Fruit fly (Drosophila melanogaster): ENCODE results near the gene Boh2.

The Boh2 gene

DNA sequence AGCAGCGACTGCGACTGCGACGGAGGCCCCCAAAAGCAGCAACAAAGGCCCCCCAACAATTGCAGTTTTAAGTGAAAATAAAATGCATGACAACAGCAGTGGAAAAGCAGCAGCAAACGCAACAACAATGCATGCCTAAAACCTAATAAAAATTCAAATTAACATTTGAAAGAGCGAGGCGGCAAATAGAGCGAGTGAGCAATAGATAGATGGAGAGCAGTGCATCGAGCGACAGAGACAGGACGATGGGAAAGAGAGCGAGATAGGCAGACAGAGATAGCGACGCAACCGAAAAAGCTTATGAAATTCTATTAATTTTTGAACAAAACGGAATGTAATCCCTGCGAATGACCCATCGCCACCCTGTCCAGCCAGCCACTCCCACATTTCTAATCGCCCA is 40.1 kb downstream of the Boh2 start (continued):
- TF ChIP-seq CG12744 (GFP tag; optimal IDR thresholded peaks at IDR 0.05) (no peak), vvl (GFP tag; IDR thresholded peaks at IDR 0.05) (peak; percentile 50), MBD-R2 (GFP tag; IDR thresholded peaks at IDR 0.05) (no peak), BtbVII (GFP tag; optimal IDR thresholded peaks at IDR 0.05) (no peak), lov (optimal IDR thresholded peaks at IDR 0.05) (no peak), lov (GFP tag; IDR thresholded peaks at IDR 0.05) (no peak), zen (tag; optimal IDR thresholded peaks at IDR 0.05) (no peak), Scr (GFP tag; IDR thresholded peaks at IDR 0.05; ENCODE audit: partially characterized antibody) (no peak), CG13775 (GFP tag; optimal IDR thresholded peaks at IDR 0.05) (no peak), prd (optimal IDR thresholded peaks at IDR 0.05) (no peak), prd (GFP tag; IDR thresholded peaks at IDR 0.05) (no peak), Sry-β (GFP tag; optimal IDR thresholded peaks at IDR 0.05) (no peak), CG8478 (optimal IDR thresholded peaks at IDR 0.05) (peak; percentile 0), CG11398 (GFP tag; optimal IDR thresholded peaks at IDR 0.05) (no peak), corto (GFP tag; optimal IDR thresholded peaks at IDR 0.05) (no peak), wek (GFP tag; optimal IDR thresholded peaks at IDR 0.05) (no peak), slou (GFP tag; optimal IDR thresholded peaks at IDR 0.05) (no peak), CG8944 (GFP tag; optimal IDR thresholded peaks at IDR 0.05) (no peak), CG10959 (GFP tag; IDR thresholded peaks at IDR 0.05) (no peak), tx (GFP tag; optimal IDR thresholded peaks at IDR 0.05) (no peak), CG13424 (tag; optimal IDR thresholded peaks at IDR 0.05) (no peak), CG2712 (tag; optimal IDR thresholded peaks at IDR 0.05) (no peak), CG15514 (GFP tag; optimal IDR thresholded peaks at IDR 0.05) (no peak), Trl (optimal IDR thresholded peaks at IDR 0.05) (peak in 1 of 2 experiments; percentile 21), Trl (GFP tag; optimal IDR thresholded peaks at IDR 0.05) (no peak), Neu2 (GFP tag; optimal IDR thresholded peaks at IDR 0.05; ENCODE audit: borderline replicate concordance) (no peak), ci (GFP tag; IDR thresholded peaks at IDR 0.05) (no peak), CG4360 (GFP tag; IDR thresholded peaks at IDR 0.05) (peak; percentile 19; the same call in 1 of the 2 replicates), CG4404 (GFP tag; IDR thresholded peaks at IDR 0.05) (no peak), Lim3 (GFP tag; IDR thresholded peaks at IDR 0.05) (no peak), tin (GFP tag; optimal IDR thresholded peaks at IDR 0.05) (no peak), CG5180 (GFP tag; optimal IDR thresholded peaks at IDR 0.05) (peak; percentile 71), vfl (GFP tag; optimal IDR thresholded peaks at IDR 0.05) (no peak), Usf (GFP tag; optimal IDR thresholded peaks at IDR 0.05) (no peak), peb (GFP tag; IDR thresholded peaks at IDR 0.05) (no peak)

DNA sequence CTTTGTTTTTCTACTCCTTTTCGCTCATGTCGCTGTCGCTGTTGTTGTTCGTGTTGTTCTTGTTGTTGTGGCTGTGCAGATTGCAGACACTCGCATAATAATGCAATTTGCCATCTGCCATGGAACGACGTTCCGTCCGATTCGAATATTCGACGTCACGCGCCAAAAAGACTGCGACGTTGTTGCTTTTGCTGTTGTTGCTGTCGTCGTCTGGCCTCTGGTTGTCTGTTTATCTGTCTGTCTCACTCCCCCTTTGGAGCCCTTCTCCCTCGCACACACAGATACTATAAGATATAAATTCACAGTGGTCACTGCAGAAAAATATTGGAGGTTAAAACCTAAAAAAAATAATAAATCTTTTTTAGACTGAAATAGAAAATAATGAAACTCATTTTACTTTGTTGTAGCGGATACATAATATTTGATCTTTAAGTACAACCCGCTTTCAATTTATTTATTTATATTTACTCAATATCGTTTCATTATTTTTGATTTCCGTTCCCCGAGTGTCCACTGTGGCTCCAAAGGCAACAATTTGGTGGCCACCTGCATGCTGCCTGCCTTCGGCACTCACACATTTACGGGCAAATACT is 40.7 kb downstream of the Boh2 start:
- TF ChIP-seq CG16813 (GFP tag; IDR thresholded peaks at IDR 0.05; ENCODE audit: partially characterized antibody): no peak
- 0 out of 2 replicates have a peak, but pooled peaks have one; percentile 29 for TF ChIP-seq ssp (GFP tag; IDR thresholded peaks at IDR 0.05)
- peak; percentile 28 for TF ChIP-seq CG1233 (GFP tag; optimal IDR thresholded peaks at IDR 0.05)
- no peak for TF ChIP-seq h (optimal IDR thresholded peaks at IDR 0.05)
- TF ChIP-seq CG4282 (GFP tag; optimal IDR thresholded peaks at IDR 0.05): no peak
- no peak for TF ChIP-seq en (GFP tag; optimal IDR thresholded peaks at IDR 0.05)
- TF ChIP-seq CG4617 (GFP tag; optimal IDR thresholded peaks at IDR 0.05; ENCODE audit: borderline replicate concordance): no peak
- no peak for TF ChIP-seq CG31365 (tag; optimal IDR thresholded peaks at IDR 0.05)
- peak; percentile 31 for TF ChIP-seq CG7556 (GFP tag; optimal IDR thresholded peaks at IDR 0.05)
- 0 out of 2 replicates have a peak, but pooled peaks have one; percentile 19 for TF ChIP-seq CG14441 (GFP tag; IDR thresholded peaks at IDR 0.05)
- TF ChIP-seq CG13296 (GFP tag; optimal IDR thresholded peaks at IDR 0.05): peak; percentile 45
- TF ChIP-seq ATbp (GFP tag; optimal IDR thresholded peaks at IDR 0.05): peak; percentile 31
- TF ChIP-seq dysf (GFP tag; IDR thresholded peaks at IDR 0.05): 0 out of 3 replicates have a peak, but pooled peaks have one; percentile 41
- peak; percentile 53 for TF ChIP-seq CG5180 (GFP tag; optimal IDR thresholded peaks at IDR 0.05)
- 0 out of 2 replicates have a peak, but pooled peaks have one; percentile 12 for TF ChIP-seq sob (GFP tag; IDR thresholded peaks at IDR 0.05)
- no peak for TF ChIP-seq Taf1 (GFP tag; IDR thresholded peaks at IDR 0.05)
- no peak for TF ChIP-seq bigmax (GFP tag; optimal IDR thresholded peaks at IDR 0.05)
- 0 out of 2 replicates have a peak, but pooled peaks have one; percentile 14 for TF ChIP-seq vvl (GFP tag; IDR thresholded peaks at IDR 0.05)
- 0 out of 4 replicates have a peak, but pooled peaks have one; percentile 10 for TF ChIP-seq Gug (GFP tag; IDR thresholded peaks at IDR 0.05)
- TF ChIP-seq psq (GFP tag; optimal IDR thresholded peaks at IDR 0.05): no peak
- no peak for TF ChIP-seq twi (tag; optimal IDR thresholded peaks at IDR 0.05)

Measured in whole organism, embryonic.